Fruit fly (Drosophila melanogaster) whole organism, embryonic: ENCODE measurements around the gene CG5191.

Experiments
- Aef1 ChIP-seq: fragments of 200-800 bp; sonication (Bioruptor generic); IDR thresholded peaks from 3 replicates; pipeline ENCODE4 v1.3.6; 2022; ENCODE audit warnings: missing biosample characterization, missing genetic modification characterization
- Atf6 ChIP-seq: fragments of 200-800 bp; sonication (Bioruptor generic); IDR thresholded peaks from 2 replicates; pipeline ENCODE4 v1.3.6; 2022; ENCODE audit warnings: missing biosample characterization, missing genetic modification characterization
- Awh ChIP-seq: fragments of 200-800 bp; sonication (Bioruptor generic); IDR thresholded peaks from 2 replicates; pipeline ENCODE4, ENCODE4 v1.3.6; 2022; ENCODE audit warnings: missing biosample characterization, missing genetic modification characterization
- CG10321 ChIP-seq: fragments of 200-800 bp; sonication (Bioruptor generic); IDR thresholded peaks from 2 replicates; pipeline ENCODE4 v1.3.6; 2022; ENCODE audit warnings: missing biosample characterization, missing genetic modification characterization
- CG10366 ChIP-seq: fragments of 200-800 bp; sonication (Bioruptor generic); IDR thresholded peaks from 2 replicates; pipeline ENCODE4 v1.3.6; 2022; ENCODE audit warnings: missing biosample characterization, missing genetic modification characterization
- CG10462 ChIP-seq: fragments of 200-800 bp; sonication (Bioruptor generic); optimal IDR thresholded peaks from 2 replicates; lab custom pipeline; 2016; ENCODE audit warnings: missing biosample characterization, missing genetic modification characterization
- CG10654 ChIP-seq: fragments of 200-800 bp; sonication (Bioruptor generic); optimal IDR thresholded peaks from 2 replicates; lab custom pipeline; 2016; ENCODE audit warnings: missing biosample characterization, missing genetic modification characterization
- CG11504 ChIP-seq: fragments of 200-800 bp; sonication (Bioruptor generic); optimal IDR thresholded peaks from 3 replicates; lab custom pipeline; 2019; ENCODE audit warnings: missing biosample characterization, mild to moderate bottlenecking, missing genetic modification characterization, moderate library complexity
- CG11723 ChIP-seq: fragments of 200-800 bp; sonication (Bioruptor generic); optimal IDR thresholded peaks from 2 replicates; lab custom pipeline; 2017; ENCODE audit warnings: missing biosample characterization, mild to moderate bottlenecking, missing genetic modification characterization
- CG12155 ChIP-seq: fragments of 200-800 bp; sonication (Bioruptor generic); optimal IDR thresholded peaks from 3 replicates; lab custom pipeline; 2016; ENCODE audit warnings: missing biosample characterization, missing genetic modification characterization
- CG1233 ChIP-seq: fragments of 200-800 bp; sonication (Bioruptor generic); optimal IDR thresholded peaks from 4 replicates; lab custom pipeline; 2018; ENCODE audit warnings: missing biosample characterization, mild to moderate bottlenecking, missing genetic modification characterization
- CG15479 ChIP-seq: fragments of 200-800 bp; sonication (Bioruptor generic); optimal IDR thresholded peaks from 3 replicates; lab custom pipeline; 2019; ENCODE audit warnings: missing biosample characterization, mild to moderate bottlenecking, missing genetic modification characterization, moderate library complexity
- CG17328 ChIP-seq: fragments of 200-800 bp; sonication (Bioruptor generic); IDR thresholded peaks from 2 replicates; pipeline ENCODE4 v1.3.6; 2022; ENCODE audit warnings: missing biosample characterization, missing genetic modification characterization
- CG17829 ChIP-seq: fragments of 200-800 bp; optimal IDR thresholded peaks from 2 replicates; lab custom pipeline; 2019; ENCODE audit warnings: missing biosample characterization, mild to moderate bottlenecking, missing genetic modification characterization, moderate library complexity
- CG1792 ChIP-seq: fragments of 200-800 bp; sonication (Bioruptor generic); optimal IDR thresholded peaks from 2 replicates; lab custom pipeline; 2016; ENCODE audit warnings: missing biosample characterization, missing genetic modification characterization
- CG2129 ChIP-seq: fragments of 200-800 bp; sonication (Bioruptor generic); IDR thresholded peaks from 2 replicates; pipeline ENCODE4 v1.3.6; 2022; ENCODE audit warnings: missing biosample characterization, missing genetic modification characterization; ENCODE audit not compliant: partially characterized antibody
- CG2678 ChIP-seq: fragments of 200-800 bp; sonication (Bioruptor generic); optimal IDR thresholded peaks from 3 replicates; lab custom pipeline; 2019; ENCODE audit warnings: missing biosample characterization, mild to moderate bottlenecking, missing genetic modification characterization, moderate library complexity
- CG2889 ChIP-seq: fragments of 200-800 bp; sonication (Bioruptor generic); IDR thresholded peaks from 3 replicates; pipeline ENCODE4 v1.3.6; 2022; ENCODE audit warnings: missing biosample characterization, missing genetic modification characterization
- CG31441 ChIP-seq: fragments of 200-800 bp; sonication (Bioruptor generic); IDR thresholded peaks from 2 replicates; pipeline ENCODE4 v1.3.6; 2022; ENCODE audit warnings: missing biosample characterization, missing genetic modification characterization
- CG3281 ChIP-seq: fragments of 200-800 bp; sonication (Bioruptor generic); optimal IDR thresholded peaks from 3 replicates; lab custom pipeline; 2017; ENCODE audit warnings: missing biosample characterization, mild to moderate bottlenecking, missing genetic modification characterization
- CG4404 ChIP-seq: fragments of 200-800 bp; sonication (Bioruptor generic); IDR thresholded peaks from 2 replicates; pipeline ENCODE4 v1.3.6; 2022; ENCODE audit warnings: missing biosample characterization, missing genetic modification characterization
- CG4617 ChIP-seq: fragments of 200-800 bp; sonication (Bioruptor generic); optimal IDR thresholded peaks from 3 replicates; lab custom pipeline; 2016; ENCODE audit warnings: missing biosample characterization, missing genetic modification characterization, borderline replicate concordance
- CG7357 ChIP-seq: fragments of 200-800 bp; sonication (Bioruptor generic); IDR thresholded peaks from 3 replicates; pipeline ENCODE4 v1.3.6; 2022; ENCODE audit warnings: missing biosample characterization, missing genetic modification characterization
- CG7745 ChIP-seq: fragments of 200-800 bp; sonication (Bioruptor generic); optimal IDR thresholded peaks from 2 replicates; lab custom pipeline; 2018; ENCODE audit warnings: missing biosample characterization, mild to moderate bottlenecking, missing genetic modification characterization, moderate library complexity
- CG9876 ChIP-seq: fragments of 200-800 bp; sonication (Bioruptor generic); optimal IDR thresholded peaks from 2 replicates; lab custom pipeline; 2016; ENCODE audit warnings: missing biosample characterization, missing genetic modification characterization
- D19B ChIP-seq: fragments of 200-800 bp; sonication (Bioruptor generic); optimal IDR thresholded peaks from 2 replicates; lab custom pipeline; 2017; ENCODE audit warnings: missing biosample characterization, mild to moderate bottlenecking, missing genetic modification characterization
- Dip2 ChIP-seq: fragments of 200-800 bp; sonication (Bioruptor generic); IDR thresholded peaks from 2 replicates; pipeline ENCODE4 v1.3.6; 2022; ENCODE audit warnings: missing biosample characterization, missing genetic modification characterization
- E2f2 ChIP-seq: fragments of 200-800 bp; sonication (Bioruptor generic); IDR thresholded peaks from 2 replicates; pipeline ENCODE4 v1.3.6; 2022; ENCODE audit warnings: missing biosample characterization, missing genetic modification characterization
- Fer1 ChIP-seq: fragments of 200-800 bp; sonication (Bioruptor generic); optimal IDR thresholded peaks from 2 replicates; lab custom pipeline; 2017; ENCODE audit warnings: missing biosample characterization, mild to moderate bottlenecking, missing genetic modification characterization
- Fer2 ChIP-seq: fragments of 200-800 bp; sonication (Bioruptor generic); optimal IDR thresholded peaks from 2 replicates; lab custom pipeline; 2018; ENCODE audit warnings: missing biosample characterization, mild to moderate bottlenecking, missing genetic modification characterization, moderate library complexity
- HLH3B ChIP-seq: fragments of 200-800 bp; sonication (Bioruptor generic); IDR thresholded peaks from 2 replicates; pipeline ENCODE4 v1.3.6; 2022; ENCODE audit warnings: missing biosample characterization, missing genetic modification characterization
- Hand ChIP-seq: fragments of 200-800 bp; sonication (Bioruptor generic); optimal IDR thresholded peaks from 2 replicates; lab custom pipeline; 2017; ENCODE audit warnings: mild to moderate bottlenecking, missing biosample characterization, missing genetic modification reagents, missing genetic modification characterization
- HmgZ ChIP-seq: fragments of 200-800 bp; sonication (Bioruptor generic); optimal IDR thresholded peaks from 2 replicates; lab custom pipeline; 2018; ENCODE audit warnings: missing biosample characterization, mild to moderate bottlenecking, missing genetic modification characterization
- Hr3 ChIP-seq: fragments of 200-800 bp; sonication (Bioruptor generic); optimal IDR thresholded peaks from 3 replicates; lab custom pipeline; 2016; ENCODE audit warnings: missing biosample characterization, missing genetic modification characterization
- Hsf ChIP-seq: fragments of 200-800 bp; sonication (Bioruptor generic); optimal IDR thresholded peaks from 3 replicates; lab custom pipeline; 2016; ENCODE audit warnings: missing biosample characterization, missing genetic modification characterization
- PHDP ChIP-seq: fragments of 200-800 bp; sonication (Bioruptor generic); optimal IDR thresholded peaks from 3 replicates; lab custom pipeline; 2018; ENCODE audit warnings: missing biosample characterization, mild to moderate bottlenecking, missing genetic modification characterization, moderate library complexity
- Pdp1 ChIP-seq, 2 experiments: fragments of 200-800 bp; sonication (Bioruptor generic); optimal IDR thresholded peaks; 3 replicates each; lab custom pipeline; 2016; ENCODE audit warnings: missing biosample characterization in 2 of 2, missing genetic modification characterization in 2 of 2, mild to moderate bottlenecking in 1 of 2, moderate library complexity in 1 of 2
- Six4 ChIP-seq: fragments of 200-800 bp; sonication (Bioruptor generic); optimal IDR thresholded peaks from 2 replicates; lab custom pipeline; 2016; ENCODE audit warnings: missing biosample characterization, missing genetic modification characterization
- amos ChIP-seq: fragments of 200-800 bp; sonication (Bioruptor generic); IDR thresholded peaks from 2 replicates; pipeline ENCODE4 v1.3.6; 2022; ENCODE audit warnings: missing biosample characterization, missing genetic modification characterization; ENCODE audit not compliant: partially characterized antibody
- cato ChIP-seq: fragments of 200-800 bp; sonication (Bioruptor generic); optimal IDR thresholded peaks from 2 replicates; lab custom pipeline; 2016; ENCODE audit warnings: missing biosample characterization, missing genetic modification characterization, borderline replicate concordance
- cg ChIP-seq: fragments of 200-800 bp; sonication (Bioruptor generic); optimal IDR thresholded peaks from 3 replicates; lab custom pipeline; 2019; ENCODE audit warnings: missing biosample characterization, mild to moderate bottlenecking, missing genetic modification characterization, moderate library complexity
- croc ChIP-seq: fragments of 200-800 bp; sonication (Bioruptor generic); conservative IDR thresholded peaks from 3 replicates; pipeline ENCODE4 v1.3.6; 2022; ENCODE audit warnings: missing biosample characterization, missing genetic modification characterization
- crp ChIP-seq, 2 experiments: fragments of 200-800 bp; sonication (Bioruptor generic); optimal IDR thresholded peaks; 2 replicates in 1 of 2; 3 replicates in 1 of 2; lab custom pipeline; 2017; ENCODE audit warnings: missing biosample characterization in 2 of 2, missing genetic modification characterization in 2 of 2, mild to moderate bottlenecking in 1 of 2, moderate library complexity in 1 of 2
- dmrt99B ChIP-seq: fragments of 200-800 bp; sonication (Bioruptor generic); optimal IDR thresholded peaks from 2 replicates; lab custom pipeline; 2018; ENCODE audit warnings: missing biosample characterization, mild to moderate bottlenecking, missing genetic modification characterization, moderate library complexity
- insv ChIP-seq, 2 experiments: fragments of 200-800 bp; sonication (Bioruptor generic); optimal IDR thresholded peaks; 3 replicates each; lab custom pipeline; 2016 to 2018; ENCODE audit warnings: missing biosample characterization in 2 of 2, missing genetic modification characterization in 2 of 2
- pho ChIP-seq: fragments of 200-800 bp; sonication (Bioruptor generic); optimal IDR thresholded peaks from 2 replicates; lab custom pipeline; 2016; ENCODE audit warnings: missing biosample characterization, missing genetic modification characterization
- psq ChIP-seq: fragments of 200-800 bp; sonication (Bioruptor generic); optimal IDR thresholded peaks from 2 replicates; lab custom pipeline; 2017; ENCODE audit warnings: missing biosample characterization, missing genetic modification characterization
- sc ChIP-seq, 3 experiments: fragments of >200 bp in 2 of 3; fragments of 200-800 bp in 1 of 3; sonication (Bioruptor generic) in 1 of 3; optimal IDR thresholded peaks; 2 replicates in 2 of 3; 3 replicates in 1 of 3; lab custom pipeline; 2017; ENCODE audit warnings: mild to moderate bottlenecking in 1 of 3, missing biosample characterization in 1 of 3, missing genetic modification characterization in 1 of 3, missing genetic modification reagents in 1 of 3
- sob ChIP-seq: fragments of 200-800 bp; sonication (Bioruptor generic); IDR thresholded peaks from 2 replicates; pipeline ENCODE4 v1.3.6; 2022; ENCODE audit warnings: missing biosample characterization, missing genetic modification characterization

The CG5191 gene

DNA sequence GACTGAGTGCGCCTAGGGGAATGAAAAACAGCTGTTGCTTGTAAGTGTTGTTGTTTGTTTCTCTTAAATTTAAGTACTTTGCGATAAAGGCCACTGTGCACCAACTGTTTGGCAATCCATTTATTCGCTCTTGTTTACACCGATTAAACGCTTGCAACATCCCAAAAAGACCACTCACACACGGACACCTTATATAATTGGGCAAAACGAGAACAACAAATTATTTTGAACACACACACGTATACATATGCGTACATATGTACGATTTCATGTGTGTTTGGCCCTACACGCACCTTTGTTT is 3.6 kb upstream of the CG5191 start:
- TF ChIP-seq CG11723 (no peak), HLH3B (GFP tag; lab: Robert Waterston, UW) (no peak), CG10321 (no peak), cg (GFP tag; lab: Kevin White, UChicago) (peak; percentile 80), Awh (GFP tag; lab: Robert Waterston, UW) (no peak), Aef1 (GFP tag; lab: Robert Waterston, UW) (no peak), CG1233 (GFP tag; lab: Kevin White, UChicago) (no peak), CG2678 (no peak), CG10462 (GFP tag; lab: Kevin White, UChicago) (no peak), Dip2 (GFP tag; lab: Robert Waterston, UW) (no peak), crp (GFP tag; optimal IDR thresholded peaks at IDR 0.05; lab: Kevin White, UChicago) (peak; percentile 14 to 33), CG31441 (GFP tag; lab: Robert Waterston, UW) (no peak), sc (optimal IDR thresholded peaks at IDR 0.05; lab: Kevin White, UChicago) (no peak), sc (GFP tag; optimal IDR thresholded peaks at IDR 0.05; lab: Kevin White, UChicago) (no peak), CG4404 (GFP tag; lab: Robert Waterston, UW) (no peak), Pdp1 (GFP tag; optimal IDR thresholded peaks at IDR 0.05; lab: Kevin White, UChicago) (peak in 1 of 2 experiments; percentile 90), CG10366 (GFP tag; lab: Robert Waterston, UW) (no peak), pho (GFP tag; lab: Kevin White, UChicago) (no peak), CG3281 (GFP tag; lab: Kevin White, UChicago) (no peak), CG9876 (GFP tag; lab: Kevin White, UChicago) (no peak), Six4 (no peak), Hsf (GFP tag; lab: Kevin White, UChicago) (no peak), CG12155 (no peak), D19B (no peak), CG7745 (tag; lab: Kevin White, UChicago) (no peak), CG10654 (GFP tag; lab: Kevin White, UChicago) (no peak), dmrt99B (tag; lab: Kevin White, UChicago) (no peak), CG15479 (GFP tag; lab: Kevin White, UChicago) (peak; percentile 28), insv (GFP tag; optimal IDR thresholded peaks at IDR 0.05; lab: Kevin White, UChicago) (peak in 1 of 2 experiments; percentile 82)

DNA sequence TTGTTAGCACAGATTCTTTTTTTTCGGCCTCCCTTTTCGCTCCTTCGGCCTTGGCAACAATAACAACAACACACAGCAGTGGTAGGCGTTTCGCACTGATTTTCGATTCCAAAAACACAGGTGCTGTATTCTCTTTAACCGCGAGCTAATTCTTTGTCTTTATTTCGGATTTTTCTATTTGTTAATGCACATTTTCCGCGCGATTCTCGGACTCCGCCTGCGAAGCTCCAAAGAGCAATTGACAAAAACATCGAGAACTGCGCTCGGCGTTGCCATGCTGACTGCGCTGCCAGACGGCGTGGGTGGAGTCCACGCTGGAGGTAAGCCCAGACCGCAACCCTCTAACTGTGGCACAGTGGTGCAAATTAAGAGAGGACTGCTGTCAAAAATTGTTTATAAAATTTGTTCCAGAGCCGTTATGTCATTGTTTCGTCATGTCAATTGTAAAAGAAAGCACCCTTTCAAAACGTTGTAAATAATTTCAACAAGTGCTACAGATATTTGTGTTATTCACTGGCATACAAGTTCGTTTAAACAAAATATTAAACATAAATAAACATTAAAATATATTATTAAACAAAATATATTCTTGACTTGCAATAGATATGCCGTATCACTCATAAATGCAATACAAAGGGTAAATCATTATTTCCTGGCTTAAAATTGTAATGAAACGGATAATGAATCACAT is 3.1 kb upstream of the CG5191 start, which contains the start of the genes DPCoAC and CG5180:
Gene DPCoAC (minus strand): TSS at position 253 of the 691 bp plus-strand sequence.
Gene CG5180 (plus strand): TSS at position 516 of the 691 bp plus-strand sequence.
- TF ChIP-seq CG17328 (GFP tag; lab: Robert Waterston, UW), result peak; percentile 63
- TF ChIP-seq Fer2, result no peak
- peak; percentile 35; the same call in 1 of the 3 replicates for TF ChIP-seq croc (GFP tag; lab: Robert Waterston, UW)
- TF ChIP-seq psq (GFP tag; lab: Kevin White, UChicago), result peak; percentile 36
- peak; percentile 50; the same call in 1 of the 3 replicates for TF ChIP-seq CG7357
- peak; percentile 77 for TF ChIP-seq sob (GFP tag; lab: Robert Waterston, UW)
- peak; percentile 71 for TF ChIP-seq CG2889
- TF ChIP-seq D19B, result no peak
- TF ChIP-seq CG17829 (tag; lab: Kevin White, UChicago), result peak; percentile 50
- peak; percentile 12; the same call in 1 of the 2 replicates for TF ChIP-seq E2f2 (GFP tag; lab: Robert Waterston, UW)
- TF ChIP-seq HmgZ (tag; lab: Kevin White, UChicago), result peak; percentile 78
- TF ChIP-seq Hr3 (GFP tag; lab: Kevin White, UChicago), result peak; percentile 61
- no peak for TF ChIP-seq CG2129 (GFP tag; lab: Robert Waterston, UW)
- peak; percentile 32; the same call in 1 of the 2 replicates for TF ChIP-seq Atf6 (GFP tag; lab: Robert Waterston, UW)
- TF ChIP-seq Fer1 (GFP tag; lab: Kevin White, UChicago), result peak; percentile 9
- peak; percentile 78 for TF ChIP-seq amos (GFP tag; lab: Robert Waterston, UW)
- peak; percentile 33 for TF ChIP-seq CG1792 (GFP tag; lab: Kevin White, UChicago)
- TF ChIP-seq CG4617 (GFP tag; lab: Kevin White, UChicago), result peak; percentile 58
- TF ChIP-seq cato (GFP tag; lab: Kevin White, UChicago), result no peak
- TF ChIP-seq PHDP (tag; lab: Kevin White, UChicago), result peak; percentile 46
- TF ChIP-seq CG11504, result peak; percentile 66
- TF ChIP-seq Hand (GFP tag; lab: Kevin White, UChicago), result peak; percentile 15
